Worm (Caenorhabditis elegans): Measurements from ENCODE around the gene srg-45.

Gene srg-45

DNA sequence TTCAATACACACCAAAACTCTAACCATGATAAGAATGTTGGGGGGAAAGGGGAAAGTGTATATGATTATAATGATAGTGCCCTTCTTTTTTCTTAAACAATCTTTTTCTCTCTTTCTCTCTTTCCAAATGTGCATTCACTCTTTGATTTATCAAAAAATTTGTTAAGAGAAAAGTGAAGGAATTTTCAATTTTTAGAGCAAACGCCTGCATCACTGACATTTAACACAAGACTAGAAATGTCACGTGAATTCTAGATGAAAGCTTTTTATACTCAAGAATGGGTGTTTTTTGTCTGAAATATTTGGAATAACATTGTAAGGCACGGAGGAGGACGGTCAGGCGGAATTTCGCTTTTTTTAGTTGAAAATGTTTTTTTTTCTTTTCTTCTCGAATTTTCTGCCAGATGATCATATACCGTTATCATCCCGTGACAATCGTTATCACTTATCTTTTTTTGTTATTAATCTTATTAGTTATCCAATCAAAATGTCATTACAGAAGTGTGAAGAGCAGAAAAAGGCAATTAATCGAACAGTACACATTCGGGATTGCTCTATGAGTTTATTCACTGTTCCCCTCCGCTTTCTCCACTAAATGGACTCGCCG lies 5.2 kb upstream of the srg-45 start, which contains the start of the genes frm-7 and F55C5.17:
TSS of gene frm-7 (plus strand) at position 500 of the 607 bp plus-strand sequence.
TSS of gene F55C5.17 (plus strand) at position 557 of the 607 bp plus-strand sequence.
- 0 out of 2 replicates have a peak, but pooled peaks have one; percentile 37 for TF ChIP-seq C06A6.2 (GFP tag; conservative IDR thresholded peaks at IDR 0.05)
- TF ChIP-seq F10E7.11 (tag; optimal IDR thresholded peaks at IDR 0.05), result no peak
- TF ChIP-seq zim-3 (tag; optimal IDR thresholded peaks at IDR 0.05), result no peak
- no peak for TF ChIP-seq let-607 (tag; optimal IDR thresholded peaks at IDR 0.05)
- no peak for TF ChIP-seq gei-17 (GFP tag; optimal IDR thresholded peaks at IDR 0.05)
- TF ChIP-seq F39B2.1 (GFP tag; IDR thresholded peaks at IDR 0.05), result no peak
- TF ChIP-seq cebp-2 (GFP tag; IDR thresholded peaks at IDR 0.05), result no peak
- no peak for TF ChIP-seq snpc-1.1 (tag; optimal IDR thresholded peaks at IDR 0.05; ENCODE audit: insufficient read depth)
- TF ChIP-seq hlh-12 (tag; optimal IDR thresholded peaks at IDR 0.05), result no peak
- TF ChIP-seq dpl-1 (GFP tag; optimal IDR thresholded peaks at IDR 0.05), result no peak
- no peak for TF ChIP-seq B0261.1 (tag; optimal IDR thresholded peaks at IDR 0.05)
- no peak for TF ChIP-seq ceh-91 (GFP tag; IDR thresholded peaks at IDR 0.05)
- no peak for TF ChIP-seq Y79H2A.3 (GFP tag; conservative IDR thresholded peaks at IDR 0.05)
- no peak for TF ChIP-seq lag-1 (GFP tag; IDR thresholded peaks at IDR 0.05)
- TF ChIP-seq nhr-27 (tag; optimal IDR thresholded peaks at IDR 0.05), result no peak
- no peak for TF ChIP-seq F49E8.2 (tag; optimal IDR thresholded peaks at IDR 0.05; ENCODE audit: insufficient read depth)
- TF ChIP-seq ets-4 (GFP tag; optimal IDR thresholded peaks at IDR 0.05), result no peak
- TF ChIP-seq attf-6 (GFP tag; IDR thresholded peaks at IDR 0.05), result no peak
- TF ChIP-seq Y56A3A.18 (GFP tag; IDR thresholded peaks at IDR 0.05), result 0 out of 2 replicates have a peak, but pooled peaks have one; percentile 27
- no peak for TF ChIP-seq Y95B8A.8 (GFP tag; IDR thresholded peaks at IDR 0.05)
- TF ChIP-seq ztf-28 (GFP tag; IDR thresholded peaks at IDR 0.05), result no peak
- no peak for TF ChIP-seq lsl-1 (GFP tag; optimal IDR thresholded peaks at IDR 0.05)
- TF ChIP-seq die-1 (tag; optimal IDR thresholded peaks at IDR 0.05), result no peak
- no peak for TF ChIP-seq F55B11.4 (tag; optimal IDR thresholded peaks at IDR 0.05; ENCODE audit: borderline replicate concordance, insufficient read depth)
- no peak for TF ChIP-seq Y53F4B.3 (GFP tag; IDR thresholded peaks at IDR 0.05)
- peak; percentile 14 for TF ChIP-seq attf-5 (GFP tag; optimal IDR thresholded peaks at IDR 0.05)
- TF ChIP-seq efl-1 (GFP tag; optimal IDR thresholded peaks at IDR 0.05), result no peak
- TF ChIP-seq mcd-1 (GFP tag; IDR thresholded peaks at IDR 0.05), result no peak
- no peak for TF ChIP-seq nfyb-1 (GFP tag; IDR thresholded peaks at IDR 0.05)
- TF ChIP-seq nhr-179 (tag; optimal IDR thresholded peaks at IDR 0.05), result no peak
- no peak for TF ChIP-seq F33H1.4 (GFP tag; IDR thresholded peaks at IDR 0.05)
- TF ChIP-seq madf-3 (GFP tag; IDR thresholded peaks at IDR 0.05), result no peak
- peak; percentile 64 for TF ChIP-seq ztf-26 (tag; optimal IDR thresholded peaks at IDR 0.05)
- no peak for TF ChIP-seq snpc-4 (GFP tag; optimal IDR thresholded peaks at IDR 0.05)
- TF ChIP-seq snpc-4 (tag; optimal IDR thresholded peaks at IDR 0.05), result peak in 2 of 4 experiments; percentile 6 to 15
- peak; percentile 51 for TF ChIP-seq atf-7 (tag; optimal IDR thresholded peaks at IDR 0.05)
- peak; percentile 33 for TF ChIP-seq ZK185.1 (tag; optimal IDR thresholded peaks at IDR 0.05; ENCODE audit: poor library complexity, severe bottlenecking)
- TF ChIP-seq F57A8.1 (GFP tag; optimal IDR thresholded peaks at IDR 0.05), result no peak
- TF ChIP-seq aptf-3 (GFP tag; IDR thresholded peaks at IDR 0.05), result no peak
- TF ChIP-seq lir-1 (GFP tag; conservative IDR thresholded peaks at IDR 0.05), result no peak
- no peak for TF ChIP-seq pha-4 (tag; optimal IDR thresholded peaks at IDR 0.05)
- TF ChIP-seq lin-35 (GFP tag; optimal IDR thresholded peaks at IDR 0.05), result no peak
- TF ChIP-seq sea-2 (GFP tag; IDR thresholded peaks at IDR 0.05), result no peak
- TF ChIP-seq him-1 (tag; optimal IDR thresholded peaks at IDR 0.05), result no peak
- no peak for TF ChIP-seq unc-130 (GFP tag; optimal IDR thresholded peaks at IDR 0.05)
- no peak for TF ChIP-seq let-526 (GFP tag; IDR thresholded peaks at IDR 0.05)
- no peak for TF ChIP-seq egl-44 (GFP tag; IDR thresholded peaks at IDR 0.05)
- TF ChIP-seq nfya-1 (tag; optimal IDR thresholded peaks at IDR 0.05; ENCODE audit: borderline replicate concordance, insufficient read depth), result no peak

Data from whole organism, young adult.